Worm (Caenorhabditis elegans): ENCODE measurements around the gene Y46D2A.3.

DNA sequence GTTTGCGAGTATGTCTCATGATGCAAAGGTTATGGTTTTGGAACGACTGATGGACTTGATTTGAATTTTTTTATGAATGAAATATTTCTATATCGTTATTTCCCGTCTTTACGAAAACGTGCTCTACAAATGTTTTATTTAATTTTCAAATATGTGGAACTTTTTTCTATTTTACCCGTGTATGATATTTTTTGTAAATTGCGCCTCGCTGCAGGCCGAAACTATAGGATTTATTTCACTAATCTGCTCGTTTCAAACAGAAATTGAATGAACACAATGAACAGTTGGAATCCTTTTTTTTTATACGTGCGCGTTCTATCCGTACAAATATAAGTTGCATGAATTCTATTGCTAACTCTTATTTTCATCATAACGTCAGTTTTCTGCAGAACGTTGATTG is 29.1 kb downstream of the Y46D2A.3 start, which contains the start of gene btb-18:
- no peak for TF ChIP-seq lsy-2 (tag; optimal IDR thresholded peaks at IDR 0.05)
- TF ChIP-seq lin-13 (GFP tag; optimal IDR thresholded peaks at IDR 0.05), result no peak
- TF ChIP-seq nhr-11 (tag; optimal IDR thresholded peaks at IDR 0.05), result no peak
- no peak for TF ChIP-seq ets-5 (GFP tag; IDR thresholded peaks at IDR 0.05)
- TF ChIP-seq jun-1 (tag; optimal IDR thresholded peaks at IDR 0.05), result no peak
- TF ChIP-seq lin-39 (tag; optimal IDR thresholded peaks at IDR 0.05), result no peak
- TF ChIP-seq ceh-82 (tag; optimal IDR thresholded peaks at IDR 0.05), result no peak
- no peak for TF ChIP-seq mab-9 (GFP tag; IDR thresholded peaks at IDR 0.05)
